Worm (Caenorhabditis elegans) whole organism, L3 larva: ENCODE data around the gene Y57G11C.1144.

ENCODE experiments used
- nhr-28 ChIP-seq: fragments of 150-350 bp; optimal IDR thresholded peaks from 2 replicates; lab custom pipeline; 2014; ENCODE audit warnings: missing biosample characterization, missing genetic modification characterization
- unc-62 ChIP-seq: fragments of 150-350 bp; sonication (generic microtip); optimal IDR thresholded peaks from 4 replicates; lab custom pipeline; 2014; ENCODE audit warnings: missing biosample characterization, missing genetic modification reagents, missing genetic modification characterization

DNA sequence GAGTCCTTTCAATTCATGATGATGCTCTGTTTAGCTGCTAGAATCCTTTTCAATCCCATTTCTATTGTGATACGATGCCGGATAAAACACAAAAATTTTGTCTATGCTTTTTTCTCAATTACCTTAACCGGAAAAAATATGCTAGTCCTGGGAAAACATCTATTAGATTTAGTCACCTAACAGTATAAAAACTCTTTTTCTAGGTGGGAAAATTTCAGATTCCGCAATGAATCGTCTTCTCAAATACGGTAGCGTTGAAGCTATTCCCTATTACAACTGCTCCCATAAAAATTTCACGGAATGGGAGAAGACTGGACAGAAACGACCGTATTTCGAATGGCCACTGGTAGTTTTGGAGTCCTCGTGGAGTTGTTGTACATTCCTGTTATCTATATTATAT is 7.7 kb upstream of the Y57G11C.1144 start, which contains the start of gene Y57G11C.28:
- TF ChIP-seq unc-62 (GFP tag; lab: Kevin White, UChicago) (no peak), nhr-28 (no peak)
